Worm (Caenorhabditis elegans): ENCODE results near the gene Y38H6C.21.
A peak's percentile ranks its signal among the peaks of the same experiment; 100 is the strongest.
"Not testable (repeated sequence)": the region's sequence is repeated elsewhere in the genome, so short reads cannot be mapped to it uniquely, and the experiment has no call there.

Y38H6C.21 gene

ce11 chrV:20514483-20514882, 40.6 kb downstream of the Y38H6C.21 start:
- TF ChIP-seq unc-62 (GFP tag; optimal IDR thresholded peaks at IDR 0.05) (no peak), elt-2 (tag; optimal IDR thresholded peaks at IDR 0.05) (peak; percentile 58)

ce11 chrV:20513661-20514060, 41.4 kb downstream of the Y38H6C.21 start, which contains the start of gene Y38H6C.8:
Gene Y38H6C.8, plus strand, starts transcription at chrV:20513961.
- TF ChIP-seq ama-1 (optimal IDR thresholded peaks at IDR 0.05); ceh-9 (tag; optimal IDR thresholded peaks at IDR 0.05); R02D3.7 (tag; optimal IDR thresholded peaks at IDR 0.05): not testable (repeated sequence)

- no peak for TF ChIP-seq daf-12 (tag; optimal IDR thresholded peaks at IDR 0.05)
- no peak for TF ChIP-seq nhr-237 (tag; optimal IDR thresholded peaks at IDR 0.05)
- TF ChIP-seq egl-27 (tag; optimal IDR thresholded peaks at IDR 0.05), result no peak
- no peak for TF ChIP-seq unc-62 (GFP tag; optimal IDR thresholded peaks at IDR 0.05)
- TF ChIP-seq elt-3 (tag; optimal IDR thresholded peaks at IDR 0.05), result no peak
- no peak for TF ChIP-seq ceh-16 (tag; optimal IDR thresholded peaks at IDR 0.05)
- TF ChIP-seq nhr-12 (tag; optimal IDR thresholded peaks at IDR 0.05), result no peak
- no peak for TF ChIP-seq ZK546.5 (tag; optimal IDR thresholded peaks at IDR 0.05)
- TF ChIP-seq fkh-2 (tag; optimal IDR thresholded peaks at IDR 0.05), result no peak
- TF ChIP-seq nhr-25 (tag; optimal IDR thresholded peaks at IDR 0.05), result no peak
- TF ChIP-seq fos-1 (tag; optimal IDR thresholded peaks at IDR 0.05), result no peak
- no peak for TF ChIP-seq elt-1 (tag; optimal IDR thresholded peaks at IDR 0.05)
- no peak for TF ChIP-seq nhr-77 (tag; optimal IDR thresholded peaks at IDR 0.05)
- TF ChIP-seq pqm-1 (tag; optimal IDR thresholded peaks at IDR 0.05), result no peak
- no peak for TF ChIP-seq lin-39 (tag; optimal IDR thresholded peaks at IDR 0.05)
- TF ChIP-seq sea-2 (GFP tag; optimal IDR thresholded peaks at IDR 0.05), result no peak
- TF ChIP-seq ceh-82 (tag; optimal IDR thresholded peaks at IDR 0.05), result no peak
- TF ChIP-seq lin-15B (tag; optimal IDR thresholded peaks at IDR 0.05), result no peak
- no peak for TF ChIP-seq nhr-76 (tag; optimal IDR thresholded peaks at IDR 0.05)
These were observed 45.6 kb downstream of the Y38H6C.21 start for ce11 chrV:20509427-20509826.

ce11 chrV:20506542-20506941, 48.5 kb downstream of the Y38H6C.21 start:
- TF ChIP-seq nhr-77 (tag; optimal IDR thresholded peaks at IDR 0.05) (no peak), skn-1 (tag; optimal IDR thresholded peaks at IDR 0.05) (no peak), lin-15B (tag; optimal IDR thresholded peaks at IDR 0.05) (no peak), elt-2 (tag; optimal IDR thresholded peaks at IDR 0.05) (no peak), zag-1 (tag; optimal IDR thresholded peaks at IDR 0.05) (no peak), ceh-82 (tag; optimal IDR thresholded peaks at IDR 0.05) (no peak), ZK546.5 (tag; optimal IDR thresholded peaks at IDR 0.05) (no peak), R02D3.7 (tag; optimal IDR thresholded peaks at IDR 0.05) (no peak), mml-1 (tag; optimal IDR thresholded peaks at IDR 0.05) (no peak), ztf-4 (tag; optimal IDR thresholded peaks at IDR 0.05) (no peak), mdl-1 (tag; optimal IDR thresholded peaks at IDR 0.05) (no peak)

ce11 chrV:20504997-20505396, 50.1 kb downstream of the Y38H6C.21 start, which contains the start of gene Y38H6C.4:
Gene Y38H6C.4, minus strand, starts transcription at chrV:20505097.
- TF ChIP-seq nhr-237 (tag; optimal IDR thresholded peaks at IDR 0.05), result no peak
- TF ChIP-seq mml-1 (tag; optimal IDR thresholded peaks at IDR 0.05), result no peak
- no peak for TF ChIP-seq unc-39 (tag; optimal IDR thresholded peaks at IDR 0.05)
- no peak for TF ChIP-seq ztf-11 (tag; optimal IDR thresholded peaks at IDR 0.05)
- no peak for TF ChIP-seq R02D3.7 (tag; optimal IDR thresholded peaks at IDR 0.05)
- no peak for TF ChIP-seq fos-1 (tag; optimal IDR thresholded peaks at IDR 0.05)
- TF ChIP-seq fkh-10 (GFP tag; optimal IDR thresholded peaks at IDR 0.05), result no peak
